Fruit fly (Drosophila melanogaster) whole organism, larva: ENCODE results near the gene CG17032.

Source experiments
- noc ChIP-seq: fragments of 200-800 bp; sonication (Bioruptor generic); optimal IDR thresholded peaks from 3 replicates; lab custom pipeline; 2019; ENCODE audit warnings: missing biosample characterization, mild to moderate bottlenecking, missing genetic modification characterization, moderate library complexity

CG17032 gene

DNA sequence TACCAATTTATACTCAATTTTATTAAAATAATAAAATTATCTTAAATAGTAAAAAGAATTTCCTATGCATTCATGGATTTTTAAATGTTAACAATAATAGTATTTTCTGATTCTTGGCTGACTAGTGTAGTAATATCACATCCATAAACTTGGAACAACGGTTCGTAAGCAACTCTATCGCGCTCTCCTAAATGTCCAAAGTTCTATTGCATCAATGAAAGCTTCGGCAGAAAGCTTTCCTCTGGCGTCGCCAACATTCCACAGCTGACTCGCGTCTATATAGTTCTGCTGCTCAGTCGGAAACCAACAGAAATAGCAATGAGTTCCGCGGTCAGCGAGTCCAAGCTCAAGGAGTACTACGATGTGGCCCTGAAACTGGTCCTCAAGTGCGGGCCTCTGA, 18.1 kb downstream of the CG17032 start, which contains the start of gene CG17029:
Gene CG17029 (plus strand): TSS at position 113 of the 400 bp plus-strand sequence.
- TF ChIP-seq noc (tag; lab: Kevin White, UChicago) = no peak

DNA sequence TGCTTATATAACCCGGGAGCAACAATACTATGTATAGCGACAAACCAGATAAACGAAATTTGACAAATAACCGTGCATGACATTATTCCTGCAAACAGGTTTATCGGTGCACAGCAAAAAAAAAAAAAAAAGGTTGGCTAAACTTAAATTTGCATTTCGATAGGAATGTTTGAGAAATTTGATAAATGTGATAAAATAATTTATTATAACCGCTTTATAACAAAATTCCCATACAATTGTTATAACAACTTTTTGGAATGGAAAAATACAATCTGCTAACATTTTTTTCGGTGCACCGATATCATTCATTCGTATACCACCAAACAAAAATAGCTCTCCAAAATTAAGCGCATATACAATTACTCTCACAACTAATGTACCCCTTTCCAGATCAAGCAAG, 18.9 kb downstream of the CG17032 start:
- peak; percentile 20 for TF ChIP-seq noc (tag; lab: Kevin White, UChicago)

DNA sequence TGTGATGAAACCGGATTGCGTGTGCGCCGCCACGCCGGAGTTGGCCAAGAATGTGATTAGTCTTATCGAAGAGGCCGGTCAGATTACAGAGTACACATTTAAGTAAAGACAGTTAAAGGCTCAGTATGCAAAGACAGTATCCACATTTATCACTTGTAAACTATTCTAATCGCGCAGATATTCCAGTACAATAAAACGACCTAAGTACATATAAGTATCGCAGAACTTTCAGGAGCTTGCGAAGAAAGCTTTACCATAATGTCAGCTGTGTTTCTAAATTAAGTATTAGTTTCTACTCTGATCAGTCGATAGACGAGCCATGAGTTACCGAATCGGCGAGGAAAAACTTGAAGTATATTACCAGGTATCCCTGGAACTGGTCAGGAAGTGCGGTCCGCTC, 19.6 kb downstream of the CG17032 start, which contains the start of gene CG17028:
Gene CG17028 (plus strand): TSS at position 301 of the 400 bp plus-strand sequence.
- TF ChIP-seq noc (tag; lab: Kevin White, UChicago) = no peak

DNA sequence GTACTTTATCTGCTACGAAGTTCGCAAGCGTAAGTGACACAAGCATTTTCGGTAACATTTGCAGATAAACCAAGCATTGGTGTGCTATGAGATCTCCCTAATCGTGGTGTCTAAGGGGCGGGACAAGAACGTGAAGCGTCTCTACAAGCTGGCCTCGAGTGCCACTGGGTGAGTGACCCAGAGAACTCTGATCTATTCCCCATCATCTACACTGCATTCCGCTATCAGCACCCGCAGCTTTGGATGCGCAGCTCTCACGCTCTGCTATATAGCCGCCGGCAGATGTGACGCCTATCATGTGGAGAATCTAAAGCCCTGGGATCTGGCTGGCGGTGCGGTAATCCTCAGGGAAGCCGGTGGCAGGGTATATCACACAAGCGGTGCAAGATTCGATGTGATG, 20.6 kb downstream of the CG17032 start:
- TF ChIP-seq noc (tag; lab: Kevin White, UChicago) = no peak

DNA sequence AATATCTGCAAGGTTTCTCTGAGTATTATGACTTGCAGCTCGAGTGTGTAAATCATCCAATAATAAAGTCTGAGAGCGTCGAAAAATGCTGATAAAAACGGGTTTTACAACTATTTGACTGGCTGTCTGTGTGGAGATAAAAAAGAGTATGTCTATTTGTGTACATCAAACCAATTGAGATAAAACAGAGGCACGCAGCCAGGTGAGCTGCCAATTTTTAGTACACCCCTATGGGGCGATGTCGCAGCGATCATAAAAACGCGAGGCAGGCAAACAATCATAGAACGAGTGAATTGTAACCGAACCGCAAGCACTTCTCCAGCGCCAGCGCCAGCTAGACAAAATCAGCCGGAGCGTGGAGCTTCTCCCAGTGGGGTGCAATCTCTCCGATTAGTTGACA, 21.3 kb downstream of the CG17032 start, which contains the start of gene CG17027:
Gene CG17027 (plus strand): TSS at position 189 of the 400 bp plus-strand sequence.
- TF ChIP-seq noc (tag; lab: Kevin White, UChicago) = peak; percentile 39

dm6 chr3L:15981403-15981802, 22.8 kb downstream of the CG17032 start:
- TF ChIP-seq noc (tag; lab: Kevin White, UChicago) = no peak

DNA sequence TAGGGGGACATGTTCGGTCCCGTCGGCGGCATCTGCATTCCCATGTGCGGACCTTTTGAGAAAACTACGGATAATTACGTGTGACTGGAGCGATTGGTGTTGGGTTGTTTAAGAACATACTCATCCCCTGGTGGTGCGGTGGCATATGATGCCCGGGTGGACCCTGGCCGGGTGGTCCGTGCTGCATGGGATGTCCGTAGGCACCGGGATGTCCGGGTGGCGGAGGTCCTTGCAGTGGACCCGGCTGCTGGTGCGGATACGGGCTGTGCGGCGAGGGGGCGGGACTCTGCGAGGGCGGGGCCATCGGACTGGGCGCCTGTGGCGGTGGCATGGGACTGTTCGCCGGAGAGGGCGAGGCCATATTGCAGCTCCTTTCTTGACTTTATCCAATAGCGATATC, 23.5 kb downstream of the CG17032 start:
- TF ChIP-seq noc (tag; lab: Kevin White, UChicago) = no peak

DNA sequence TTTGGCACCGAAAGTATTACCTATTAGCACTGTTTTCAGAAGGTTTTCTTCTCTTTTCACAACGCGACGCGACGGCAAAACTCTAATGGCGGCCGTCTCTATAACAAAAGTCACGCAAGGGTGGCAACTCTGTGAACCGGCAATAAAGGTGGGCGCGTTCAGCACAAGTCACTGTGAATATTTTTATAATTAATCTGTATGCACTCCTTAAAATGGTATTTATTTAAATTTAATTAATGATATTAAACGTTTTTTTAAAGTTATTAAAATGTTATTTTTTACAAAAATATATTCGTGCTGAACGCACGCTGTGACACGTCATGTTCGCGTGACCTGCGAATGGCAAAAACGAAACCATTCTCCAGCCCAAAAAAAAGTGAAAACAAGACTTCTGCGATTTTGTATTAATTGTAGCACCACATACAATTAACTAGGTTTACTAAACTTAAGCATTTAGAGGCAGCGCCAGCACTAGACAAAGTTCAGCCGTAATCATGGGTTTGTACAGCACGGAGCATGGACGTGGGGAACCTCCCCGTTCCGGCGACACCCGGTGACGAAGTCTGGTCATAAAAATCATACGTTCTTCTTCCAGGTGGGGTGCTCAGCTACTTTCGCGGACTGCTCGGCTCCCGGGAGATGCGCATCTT, 24.3 kb downstream of the CG17032 start, which contains the start of the genes brm and Arl1:
Gene brm (minus strand): TSS at position 87 of the 650 bp plus-strand sequence.
Gene Arl1 (plus strand): TSS at position 353 of the 650 bp plus-strand sequence.
- peak; percentile 98 for TF ChIP-seq noc (tag; lab: Kevin White, UChicago)

- no peak for TF ChIP-seq noc (tag; lab: Kevin White, UChicago)
These were observed 29.0 kb downstream of the CG17032 start, which contains the start of gene PolD1 for dm6 chr3L:15987635-15988034. Gene PolD1, minus strand, starts transcription at chr3L:15987815.

DNA sequence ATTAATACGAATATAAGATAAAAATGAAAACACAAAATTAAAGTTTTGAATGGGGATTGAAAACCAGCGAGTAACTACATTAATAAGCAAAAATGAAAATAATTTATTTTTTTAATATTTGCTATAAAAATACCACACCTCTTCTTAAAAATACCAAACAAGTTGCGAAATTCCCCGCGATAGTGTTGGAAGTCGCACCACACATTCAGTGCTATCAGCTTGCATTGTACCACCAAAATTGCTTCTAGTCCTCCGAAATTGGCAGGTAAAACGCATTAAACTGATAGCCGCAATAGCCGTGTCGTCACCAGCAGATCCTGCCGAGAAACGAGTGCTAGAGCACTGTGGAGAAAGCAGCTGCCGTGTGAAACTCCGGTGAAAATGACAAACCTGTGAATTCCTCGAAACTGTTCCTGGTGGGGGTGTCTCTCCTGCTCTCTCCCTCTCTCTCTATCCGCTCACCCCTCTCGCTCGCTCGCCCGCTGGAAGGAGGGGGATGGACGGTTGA, 29.4 kb downstream of the CG17032 start, which contains the start of gene Hip14:
Gene Hip14 (plus strand): TSS at position 198 of the 508 bp plus-strand sequence.
- TF ChIP-seq noc (tag; lab: Kevin White, UChicago) = no peak

- TF ChIP-seq noc (tag; lab: Kevin White, UChicago) = no peak
These were observed 37.4 kb downstream of the CG17032 start for dm6 chr3L:15996019-15996418.

- no peak for TF ChIP-seq noc (tag; lab: Kevin White, UChicago)
These were observed 39.6 kb downstream of the CG17032 start for dm6 chr3L:15998217-15998616.

DNA sequence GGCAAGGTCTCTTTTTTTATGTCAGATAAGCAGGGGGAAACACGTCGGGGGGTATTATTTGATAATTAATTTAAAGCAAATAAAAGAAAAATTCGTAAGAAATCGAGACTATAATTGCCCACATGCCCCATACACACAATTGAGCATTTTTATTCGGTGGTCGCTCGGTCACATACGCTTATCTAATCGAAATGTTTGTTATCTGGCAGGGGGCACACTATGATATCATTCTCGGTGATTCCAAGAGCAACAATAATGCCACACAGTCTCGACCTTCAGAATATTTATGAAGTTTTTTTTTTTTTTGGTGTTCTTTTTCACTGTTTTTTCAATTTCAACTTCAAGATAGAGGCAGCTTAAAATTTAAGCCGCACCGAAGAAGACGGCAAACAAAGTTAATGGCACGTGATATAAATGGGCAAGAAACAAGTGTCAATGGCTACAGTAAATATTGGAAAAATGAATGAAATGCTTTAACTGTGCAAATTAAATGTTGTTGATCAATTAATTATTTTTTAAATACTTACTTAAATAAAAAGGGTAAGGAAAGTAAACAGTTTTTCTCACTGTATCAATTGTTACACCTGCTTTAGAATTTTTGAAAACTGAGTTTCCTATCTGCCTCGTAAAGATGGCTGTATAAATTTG, 40.8 kb downstream of the CG17032 start:
- peak; percentile 52 for TF ChIP-seq noc (tag; lab: Kevin White, UChicago)

DNA sequence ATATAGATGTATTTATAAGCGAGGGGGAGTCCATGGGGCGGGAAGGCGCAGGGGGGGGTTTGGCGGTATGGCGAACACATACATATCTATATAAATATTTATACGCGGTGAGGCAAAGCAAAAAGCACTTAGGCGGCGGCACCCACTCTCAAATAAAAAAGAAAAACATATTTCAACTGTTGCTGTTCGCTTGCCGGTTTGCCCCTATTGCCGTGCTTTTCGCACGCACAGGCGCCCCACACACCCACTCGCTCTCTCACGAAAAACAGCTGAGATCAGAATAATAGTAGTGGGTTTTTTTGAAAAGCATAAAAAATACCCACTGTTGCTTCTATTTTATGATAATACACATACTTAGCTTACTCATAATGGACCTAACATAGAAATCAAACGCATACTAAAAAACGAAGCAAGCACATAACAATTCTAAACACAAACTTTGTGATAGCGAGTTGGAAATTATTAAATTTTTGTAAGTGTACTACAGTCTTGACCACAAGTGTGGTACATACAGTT, 42.6 kb downstream of the CG17032 start:
- peak; percentile 98 for TF ChIP-seq noc (tag; lab: Kevin White, UChicago)

DNA sequence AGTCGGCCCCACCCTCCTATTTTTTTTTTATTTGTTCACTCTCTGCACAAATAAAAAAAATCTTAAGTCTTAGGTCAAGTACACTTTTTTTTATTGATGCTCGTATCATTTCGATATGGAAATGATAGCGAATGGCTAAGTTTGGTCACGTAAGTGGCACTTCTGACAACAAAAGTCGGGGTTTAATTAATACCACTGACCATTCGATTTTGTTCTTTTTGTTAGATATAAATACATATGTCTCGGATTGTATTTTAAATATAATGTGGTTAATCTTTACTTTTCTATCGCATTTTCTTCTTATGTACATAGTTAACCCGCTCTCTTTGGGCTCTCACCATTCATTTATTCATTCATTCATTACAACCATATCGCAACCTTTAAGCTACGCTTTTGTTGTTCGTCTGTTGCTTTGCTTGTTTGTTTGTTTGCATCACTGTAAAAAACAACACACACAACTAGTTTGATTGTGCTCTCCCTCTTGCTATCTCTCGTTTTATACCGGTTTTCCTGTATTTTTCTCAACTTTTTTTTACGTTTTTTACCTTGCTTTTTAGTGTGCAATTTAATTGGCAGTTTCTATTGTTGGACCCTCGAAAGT, 43.6 kb downstream of the CG17032 start:
- no peak for TF ChIP-seq noc (tag; lab: Kevin White, UChicago)
